Fruit fly (Drosophila melanogaster): ENCODE measurements around the gene CG3618.

dm6 chr3L:20830361-20830760 is 14.5 kb upstream of the CG3618 start:
- TF ChIP-seq insv (optimal IDR thresholded peaks at IDR 0.05) (no peak), Myc (optimal IDR thresholded peaks at IDR 0.05) (no peak), h (optimal IDR thresholded peaks at IDR 0.05) (no peak), Sin3A (optimal IDR thresholded peaks at IDR 0.05) (no peak), psq (optimal IDR thresholded peaks at IDR 0.05) (no peak)

Data from Kc167 (cell line).